Fruit fly (Drosophila melanogaster): ENCODE data around the gene TwdlP.

The TwdlP gene

DNA sequence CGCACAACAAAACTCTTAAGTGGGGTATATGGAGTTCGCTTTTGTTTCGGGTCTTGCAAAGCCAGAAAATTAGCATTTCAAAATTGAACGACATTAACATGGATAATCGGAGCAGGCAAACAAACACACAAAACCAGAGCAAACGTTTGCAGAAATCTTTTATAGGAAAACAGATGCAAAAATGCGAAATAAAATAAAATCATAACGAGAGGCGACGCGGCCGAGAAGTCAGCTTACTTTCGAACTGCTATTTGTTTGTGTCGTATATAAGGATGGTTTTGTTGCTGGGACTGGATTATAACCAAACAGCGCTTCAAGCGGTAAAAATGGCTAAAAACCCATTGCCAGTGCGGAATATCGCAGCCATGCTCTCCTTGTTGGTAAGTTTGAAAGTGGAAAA lies 15.2 kb upstream of the TwdlP start, which contains the start of gene TwdlS:
TSS of gene TwdlS (plus strand) at position 301 of the 400 bp plus-strand sequence.
- TF ChIP-seq CG14655 (GFP tag; optimal IDR thresholded peaks at IDR 0.05) (no peak), fd96Ca (GFP tag; IDR thresholded peaks at IDR 0.05) (no peak), Pif1B (GFP tag; optimal IDR thresholded peaks at IDR 0.05) (no peak), Ets98B (GFP tag; IDR thresholded peaks at IDR 0.05) (no peak), CG15710 (tag; optimal IDR thresholded peaks at IDR 0.05) (no peak), D1 (tag; optimal IDR thresholded peaks at IDR 0.05) (no peak), Snoo (tag; optimal IDR thresholded peaks at IDR 0.05) (no peak), CG34367 (tag; optimal IDR thresholded peaks at IDR 0.05) (no peak), CG4496 (GFP tag; IDR thresholded peaks at IDR 0.05) (no peak), EcR (GFP tag; optimal IDR thresholded peaks at IDR 0.05) (no peak), CG13204 (GFP tag; optimal IDR thresholded peaks at IDR 0.05) (no peak), CG17806 (tag; optimal IDR thresholded peaks at IDR 0.05) (no peak), CG10348 (GFP tag; IDR thresholded peaks at IDR 0.05) (no peak), gl (tag; optimal IDR thresholded peaks at IDR 0.05) (no peak), CG8159 (tag; optimal IDR thresholded peaks at IDR 0.05) (no peak), CG9948 (tag; optimal IDR thresholded peaks at IDR 0.05) (no peak), rn (GFP tag; IDR thresholded peaks at IDR 0.05) (no peak), CG32121 (GFP tag; IDR thresholded peaks at IDR 0.05) (no peak), Pif1A (GFP tag; optimal IDR thresholded peaks at IDR 0.05) (no peak)

DNA sequence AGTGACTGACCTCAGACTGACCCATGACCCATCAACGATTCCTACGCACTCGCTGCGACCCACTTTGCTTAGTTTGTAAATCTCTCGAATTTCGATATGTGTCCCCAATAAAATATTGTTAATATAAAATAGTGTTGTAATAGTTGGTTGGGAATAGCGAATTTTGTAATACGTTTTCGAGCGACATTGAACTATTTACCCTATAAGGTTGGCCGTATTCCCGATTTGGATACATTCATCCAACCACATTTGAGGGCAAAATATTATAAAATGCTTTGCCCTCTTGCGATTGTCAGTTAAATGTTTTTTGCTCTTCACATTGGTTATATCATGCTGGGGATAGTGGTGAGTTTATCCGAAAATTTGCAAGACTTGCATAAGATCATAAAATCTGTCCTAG lies 13.4 kb upstream of the TwdlP start, which contains the start of gene TwdlR:
TSS of gene TwdlR (plus strand) at position 301 of the 400 bp plus-strand sequence.
- TF ChIP-seq CG10348 (GFP tag; IDR thresholded peaks at IDR 0.05): no peak
- no peak for TF ChIP-seq CG14655 (GFP tag; optimal IDR thresholded peaks at IDR 0.05)
- no peak for TF ChIP-seq CG32121 (GFP tag; IDR thresholded peaks at IDR 0.05)
- TF ChIP-seq gl (tag; optimal IDR thresholded peaks at IDR 0.05): no peak
- TF ChIP-seq CG15710 (tag; optimal IDR thresholded peaks at IDR 0.05): no peak
- no peak for TF ChIP-seq Snoo (tag; optimal IDR thresholded peaks at IDR 0.05)
- TF ChIP-seq CG8301 (tag; optimal IDR thresholded peaks at IDR 0.05): no peak
- TF ChIP-seq Pif1A (GFP tag; optimal IDR thresholded peaks at IDR 0.05): no peak
- no peak for TF ChIP-seq CG13204 (GFP tag; optimal IDR thresholded peaks at IDR 0.05)
- TF ChIP-seq CG34367 (tag; optimal IDR thresholded peaks at IDR 0.05): no peak
- no peak for TF ChIP-seq CG12605 (GFP tag; IDR thresholded peaks at IDR 0.05)
- TF ChIP-seq EcR (GFP tag; optimal IDR thresholded peaks at IDR 0.05): no peak
- no peak for TF ChIP-seq Ets98B (GFP tag; IDR thresholded peaks at IDR 0.05)
- no peak for TF ChIP-seq fd96Ca (GFP tag; IDR thresholded peaks at IDR 0.05)
- TF ChIP-seq rn (GFP tag; IDR thresholded peaks at IDR 0.05): no peak
- TF ChIP-seq CG17806 (tag; optimal IDR thresholded peaks at IDR 0.05): no peak
- no peak for TF ChIP-seq CG8159 (tag; optimal IDR thresholded peaks at IDR 0.05)
- TF ChIP-seq CG4496 (GFP tag; IDR thresholded peaks at IDR 0.05): no peak
- TF ChIP-seq D1 (tag; optimal IDR thresholded peaks at IDR 0.05): no peak
- no peak for TF ChIP-seq Pif1B (GFP tag; optimal IDR thresholded peaks at IDR 0.05)

DNA sequence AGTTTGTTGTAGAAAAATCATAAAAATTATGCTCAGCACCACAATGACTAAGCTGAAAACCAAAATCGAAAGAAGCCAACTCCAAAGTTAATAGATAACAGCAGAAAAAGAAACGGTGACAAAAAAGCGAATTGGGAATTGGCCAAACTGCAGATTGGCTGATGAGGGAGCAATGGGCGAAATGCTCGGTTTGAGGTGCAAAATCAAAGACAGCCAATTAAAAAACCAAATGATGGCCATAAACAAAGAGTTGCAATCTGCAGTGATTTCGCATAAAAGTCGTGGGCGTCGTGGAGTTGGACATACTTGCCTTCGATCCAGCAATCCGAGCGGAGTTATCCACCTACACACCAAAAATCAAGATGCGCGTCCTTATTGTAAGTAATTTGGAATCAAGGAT lies 12.3 kb upstream of the TwdlP start, which contains the start of gene TwdlH:
TSS of gene TwdlH (plus strand) at position 301 of the 400 bp plus-strand sequence.
- no peak for TF ChIP-seq Pif1B (GFP tag; optimal IDR thresholded peaks at IDR 0.05)
- TF ChIP-seq CG17806 (tag; optimal IDR thresholded peaks at IDR 0.05): no peak
- TF ChIP-seq D1 (tag; optimal IDR thresholded peaks at IDR 0.05): no peak
- TF ChIP-seq CG8301 (tag; optimal IDR thresholded peaks at IDR 0.05): no peak
- no peak for TF ChIP-seq Ets98B (GFP tag; IDR thresholded peaks at IDR 0.05)
- TF ChIP-seq gl (tag; optimal IDR thresholded peaks at IDR 0.05): no peak
- no peak for TF ChIP-seq CG15710 (tag; optimal IDR thresholded peaks at IDR 0.05)
- TF ChIP-seq CG14655 (GFP tag; optimal IDR thresholded peaks at IDR 0.05): no peak
- no peak for TF ChIP-seq CG10348 (GFP tag; IDR thresholded peaks at IDR 0.05)
- TF ChIP-seq Pif1A (GFP tag; optimal IDR thresholded peaks at IDR 0.05): no peak
- TF ChIP-seq EcR (GFP tag; optimal IDR thresholded peaks at IDR 0.05): no peak
- no peak for TF ChIP-seq CG32121 (GFP tag; IDR thresholded peaks at IDR 0.05)
- TF ChIP-seq CG12605 (GFP tag; IDR thresholded peaks at IDR 0.05): no peak
- no peak for TF ChIP-seq rn (GFP tag; IDR thresholded peaks at IDR 0.05)
- TF ChIP-seq CG34367 (tag; optimal IDR thresholded peaks at IDR 0.05): no peak
- no peak for TF ChIP-seq CG13204 (GFP tag; optimal IDR thresholded peaks at IDR 0.05)
- TF ChIP-seq CG8159 (tag; optimal IDR thresholded peaks at IDR 0.05): no peak
- TF ChIP-seq CG9948 (tag; optimal IDR thresholded peaks at IDR 0.05): no peak
- TF ChIP-seq CG4496 (GFP tag; IDR thresholded peaks at IDR 0.05): no peak

DNA sequence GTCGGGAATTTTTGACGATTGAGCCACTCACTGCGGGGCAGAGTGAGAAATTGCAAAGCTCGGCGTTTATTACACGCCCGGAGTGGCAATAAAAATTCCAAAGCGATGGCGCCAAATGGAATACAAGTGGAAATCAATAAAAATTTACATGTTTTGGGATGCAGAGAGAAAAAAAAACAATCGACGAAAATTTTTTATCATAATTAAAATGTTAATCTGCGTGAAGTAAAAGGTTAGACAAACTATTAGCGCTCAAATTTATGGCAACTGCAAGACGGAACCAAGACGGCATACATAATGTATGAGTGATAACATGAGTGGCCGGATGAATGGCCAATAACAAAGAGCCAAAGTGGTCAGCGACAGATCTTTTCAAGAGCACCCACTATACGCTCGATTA lies 11.8 kb upstream of the TwdlP start:
- TF ChIP-seq CG34367 (tag; optimal IDR thresholded peaks at IDR 0.05): no peak
- no peak for TF ChIP-seq CG8301 (tag; optimal IDR thresholded peaks at IDR 0.05)
- TF ChIP-seq Pif1A (GFP tag; optimal IDR thresholded peaks at IDR 0.05): no peak
- TF ChIP-seq D1 (tag; optimal IDR thresholded peaks at IDR 0.05): no peak
- no peak for TF ChIP-seq CG12605 (GFP tag; IDR thresholded peaks at IDR 0.05)
- no peak for TF ChIP-seq CG15710 (tag; optimal IDR thresholded peaks at IDR 0.05)
- TF ChIP-seq Snoo (tag; optimal IDR thresholded peaks at IDR 0.05): no peak
- no peak for TF ChIP-seq rn (GFP tag; IDR thresholded peaks at IDR 0.05)
- TF ChIP-seq fd96Ca (GFP tag; IDR thresholded peaks at IDR 0.05): no peak
- no peak for TF ChIP-seq EcR (GFP tag; optimal IDR thresholded peaks at IDR 0.05)
- TF ChIP-seq CG17806 (tag; optimal IDR thresholded peaks at IDR 0.05): no peak

DNA sequence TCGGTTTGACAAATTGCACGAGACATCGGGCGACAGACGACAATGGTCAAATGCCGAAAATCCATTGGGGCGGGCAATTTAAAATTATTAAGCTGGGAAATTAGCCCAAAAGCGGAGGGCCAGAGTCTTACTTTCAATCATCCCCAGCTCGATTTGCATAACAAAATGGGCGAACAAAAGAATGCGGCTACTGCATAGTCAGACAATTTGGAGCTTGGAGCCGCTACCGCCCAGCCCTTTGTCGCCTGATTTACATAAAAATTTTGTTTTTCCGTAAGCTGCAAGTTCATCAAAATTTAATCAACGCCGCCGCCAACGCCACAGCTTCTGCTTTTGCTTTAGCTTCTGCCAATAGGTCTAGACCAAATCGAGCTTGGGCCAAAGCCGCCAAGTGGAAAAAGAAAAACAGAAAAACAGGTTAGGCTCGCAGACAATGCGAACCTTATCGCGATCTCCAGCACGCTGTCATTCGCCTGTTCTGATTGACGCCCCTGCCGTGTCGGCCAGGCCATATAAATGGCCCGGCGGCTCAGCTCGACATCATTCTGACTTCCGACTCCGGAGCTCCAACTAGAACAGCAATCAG lies 10.3 kb upstream of the TwdlP start, which contains the start of gene TwdlN:
TSS of gene TwdlN (plus strand) at position 536 of the 586 bp plus-strand sequence.
- no peak for TF ChIP-seq CG10348 (GFP tag; IDR thresholded peaks at IDR 0.05)
- TF ChIP-seq Ets98B (GFP tag; IDR thresholded peaks at IDR 0.05): no peak
- TF ChIP-seq fd96Ca (GFP tag; IDR thresholded peaks at IDR 0.05): no peak
- no peak for TF ChIP-seq rn (GFP tag; IDR thresholded peaks at IDR 0.05)
- no peak for TF ChIP-seq Pif1B (GFP tag; optimal IDR thresholded peaks at IDR 0.05)
- TF ChIP-seq CG34367 (tag; optimal IDR thresholded peaks at IDR 0.05): no peak
- no peak for TF ChIP-seq CG13204 (GFP tag; optimal IDR thresholded peaks at IDR 0.05)
- TF ChIP-seq gl (tag; optimal IDR thresholded peaks at IDR 0.05): no peak
- no peak for TF ChIP-seq CG8159 (tag; optimal IDR thresholded peaks at IDR 0.05)
- TF ChIP-seq CG32121 (GFP tag; IDR thresholded peaks at IDR 0.05): no peak
- TF ChIP-seq EcR (GFP tag; optimal IDR thresholded peaks at IDR 0.05): no peak
- no peak for TF ChIP-seq CG8301 (tag; optimal IDR thresholded peaks at IDR 0.05)
- TF ChIP-seq CG14655 (GFP tag; optimal IDR thresholded peaks at IDR 0.05): no peak
- no peak for TF ChIP-seq CG17806 (tag; optimal IDR thresholded peaks at IDR 0.05)
- TF ChIP-seq Snoo (tag; optimal IDR thresholded peaks at IDR 0.05): no peak
- TF ChIP-seq Pif1A (GFP tag; optimal IDR thresholded peaks at IDR 0.05): no peak
- TF ChIP-seq CG12605 (GFP tag; IDR thresholded peaks at IDR 0.05): no peak
- TF ChIP-seq CG4496 (GFP tag; IDR thresholded peaks at IDR 0.05): no peak
